Fruit fly (Drosophila melanogaster) whole organism, adult: ENCODE results near the gene CG7332.

ENCODE experiments used
- CG7101 ChIP-seq: fragments of 200-800 bp; sonication (Bioruptor generic); optimal IDR thresholded peaks from 2 replicates; lab custom pipeline; 2018; ENCODE audit warnings: missing biosample characterization, mild to moderate bottlenecking, missing genetic modification characterization, moderate library complexity
- Hr96 ChIP-seq: fragments of 200-800 bp; sonication (Bioruptor generic); optimal IDR thresholded peaks from 2 replicates; lab custom pipeline; 2016; ENCODE audit warnings: missing biosample characterization, missing genetic modification characterization
- cnc ChIP-seq, 2 experiments: fragments of >200 bp; optimal IDR thresholded peaks; 2 replicates each; lab custom pipeline; 2017

DNA sequence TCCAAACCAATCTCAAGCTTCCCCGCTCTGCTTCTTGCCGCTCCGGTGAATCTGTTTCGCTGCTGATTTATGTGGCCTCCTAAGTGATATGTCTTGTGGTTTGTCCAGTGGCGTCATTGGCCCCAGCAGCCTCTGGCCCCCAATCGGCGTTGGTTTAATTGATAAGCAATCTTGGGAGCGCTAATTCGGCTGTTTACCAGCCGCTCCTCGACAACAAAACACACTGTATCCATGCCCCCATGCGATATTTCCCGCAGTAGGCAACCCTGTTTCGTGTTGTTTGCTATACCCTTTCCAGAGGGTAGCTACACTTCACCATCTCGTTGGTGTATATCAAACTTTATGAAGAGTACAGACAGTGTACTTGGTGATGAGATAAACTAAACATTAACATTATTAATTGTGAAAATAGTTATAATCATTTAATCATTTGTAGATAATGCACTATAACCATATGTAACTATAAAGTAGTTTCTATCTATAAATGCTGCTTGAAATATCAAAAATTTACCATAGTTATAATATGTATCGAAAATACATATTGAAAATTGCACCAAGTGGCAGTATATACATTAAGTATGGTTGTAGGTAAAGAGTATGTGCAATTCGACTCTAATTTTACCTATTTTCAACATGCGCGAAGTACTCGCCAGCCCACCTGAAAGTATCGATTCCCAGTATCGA, 35.8 kb upstream of the CG7332 start, which contains the start of gene shop:
- TF ChIP-seq cnc (optimal IDR thresholded peaks at IDR 0.05; lab: Kevin White, UChicago), result no peak
- peak; percentile 86 for TF ChIP-seq CG7101
- peak; percentile 84 for TF ChIP-seq Hr96 (GFP tag; lab: Kevin White, UChicago)
